Worm (Caenorhabditis elegans) whole organism, midembryonic: ENCODE measurements around the gene srh-223.

Experiments used
- T22C8.4 ChIP-seq: fragments of 200-800 bp; sonication (Bioruptor generic); IDR thresholded peaks from 2 replicates; pipeline ENCODE4 v1.3.6; 2022; ENCODE audit warnings: missing genetic modification characterization, missing compliant biosample characterization
- cog-1 ChIP-seq: sonication (generic microtip); optimal IDR thresholded peaks from 2 replicates; lab custom pipeline; 2016; ENCODE audit warnings: missing genetic modification characterization, missing compliant biosample characterization
- flt-1 ChIP-seq: fragments of 200-800 bp; sonication (Bioruptor generic); IDR thresholded peaks from 2 replicates; pipeline ENCODE4 v1.3.6; 2022; ENCODE audit warnings: missing genetic modification characterization, missing compliant biosample characterization
- klf-2 ChIP-seq: fragments of 200-800 bp; sonication (Bioruptor generic); conservative IDR thresholded peaks from 2 replicates; pipeline ENCODE4 v1.3.6; 2022; ENCODE audit warnings: missing genetic modification reagents, missing genetic modification characterization, missing compliant biosample characterization
- med-1 ChIP-seq: sonication (generic microtip); optimal IDR thresholded peaks from 2 replicates; lab custom pipeline; 2017; ENCODE audit warnings: missing genetic modification characterization, mild to moderate bottlenecking, missing compliant biosample characterization, antibody characterized with exemption, missing genetic modification reagents; ENCODE audit not compliant: insufficient read depth
- ref-1 ChIP-seq: fragments of 200-800 bp; sonication (Bioruptor generic); conservative IDR thresholded peaks from 2 replicates; pipeline ENCODE4 v1.3.6; 2022; ENCODE audit warnings: missing genetic modification reagents, missing genetic modification characterization, missing compliant biosample characterization
- tab-1 ChIP-seq: fragments of 200-800 bp; sonication (Bioruptor generic); IDR thresholded peaks from 2 replicates; pipeline ENCODE4 v1.3.6; 2022; ENCODE audit warnings: missing genetic modification characterization, missing compliant biosample characterization
- ztf-23 ChIP-seq: fragments of 200-800 bp; sonication (Bioruptor generic); IDR thresholded peaks from 2 replicates; pipeline ENCODE4 v1.3.6; 2022; ENCODE audit warnings: missing genetic modification reagents, missing genetic modification characterization, missing compliant biosample characterization
- ztf-29 ChIP-seq: fragments of 200-800 bp; sonication (Bioruptor generic); IDR thresholded peaks from 2 replicates; pipeline ENCODE4 v1.3.6; 2022; ENCODE audit warnings: missing genetic modification reagents, missing genetic modification characterization, missing compliant biosample characterization

Gene srh-223

DNA sequence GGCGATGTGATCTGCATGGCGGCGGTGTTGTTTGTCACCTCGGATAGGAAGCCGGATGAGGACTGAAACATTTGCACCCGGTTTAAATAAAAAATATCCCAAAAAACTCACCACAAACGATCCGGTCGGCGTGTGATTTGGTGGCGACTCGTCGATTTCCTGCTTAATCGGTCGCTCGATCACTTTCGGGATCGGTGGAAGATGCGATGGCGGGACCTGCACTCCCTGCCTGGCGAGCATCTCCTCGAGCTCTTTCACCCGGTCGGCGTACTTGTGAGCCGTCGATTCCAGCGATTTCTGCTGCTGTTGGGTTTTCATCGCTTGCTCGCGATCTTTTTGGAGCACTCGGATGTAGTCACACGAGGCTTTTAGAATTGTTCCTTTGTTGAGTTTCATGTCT is 35.0 kb downstream of the srh-223 start:
- TF ChIP-seq klf-2 (GFP tag; lab: Robert Waterston, UW) = no peak
- TF ChIP-seq tab-1 = no peak
- TF ChIP-seq T22C8.4 (GFP tag; lab: Robert Waterston, UW) = no peak
- no peak for TF ChIP-seq cog-1
- no peak for TF ChIP-seq flt-1
- TF ChIP-seq med-1 (GFP tag; lab: Kevin White, UChicago) = no peak
- no peak for TF ChIP-seq ref-1 (GFP tag; lab: Robert Waterston, UW)

- TF ChIP-seq ref-1 (GFP tag; lab: Robert Waterston, UW) (no peak), tab-1 (no peak), ztf-23 (no peak), cog-1 (no peak), T22C8.4 (GFP tag; lab: Robert Waterston, UW) (no peak), med-1 (GFP tag; lab: Kevin White, UChicago) (no peak), flt-1 (no peak), ztf-29 (GFP tag; lab: Robert Waterston, UW) (no peak), klf-2 (GFP tag; lab: Robert Waterston, UW) (no peak)
Observed at ce11 chrIV:4018692-4019387, 37.1 kb downstream of the srh-223 start.

DNA sequence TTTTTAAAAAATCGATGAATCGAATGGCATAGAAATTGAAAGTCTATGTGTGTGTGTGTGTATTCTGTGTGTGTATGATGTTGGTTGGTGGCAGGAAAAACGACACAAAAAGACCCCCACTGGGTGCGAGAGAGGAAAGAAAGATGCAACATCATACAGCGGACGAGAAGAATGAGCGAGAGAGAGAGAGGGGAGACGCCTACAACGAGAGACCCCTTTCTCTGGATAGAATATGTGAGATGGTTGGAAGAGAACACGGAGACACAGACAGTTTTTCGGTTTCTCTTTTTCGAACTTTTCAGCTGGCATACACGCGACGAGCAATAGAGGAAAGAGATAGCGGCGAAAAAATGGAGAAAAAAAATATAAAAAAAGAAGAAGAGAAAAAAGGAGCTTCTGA is 38.1 kb downstream of the srh-223 start:
- TF ChIP-seq ref-1 (GFP tag; lab: Robert Waterston, UW) = no peak
- peak; percentile 52; the same call in 1 of the 2 replicates for TF ChIP-seq flt-1

ce11 chrIV:4021847-4022780 is 40.4 kb downstream of the srh-223 start:
- TF ChIP-seq ztf-23 (no peak), ref-1 (GFP tag; lab: Robert Waterston, UW) (no peak), klf-2 (GFP tag; lab: Robert Waterston, UW) (no peak), T22C8.4 (GFP tag; lab: Robert Waterston, UW) (no peak), med-1 (GFP tag; lab: Kevin White, UChicago) (no peak), tab-1 (no peak), cog-1 (no peak), flt-1 (no peak), ztf-29 (GFP tag; lab: Robert Waterston, UW) (no peak)

- no peak for TF ChIP-seq T22C8.4 (GFP tag; lab: Robert Waterston, UW)
- TF ChIP-seq cog-1 = no peak
- no peak for TF ChIP-seq klf-2 (GFP tag; lab: Robert Waterston, UW)
Observed at ce11 chrIV:4024159-4025004, 42.7 kb downstream of the srh-223 start.

- TF ChIP-seq tab-1 (no peak), klf-2 (GFP tag; lab: Robert Waterston, UW) (no peak), ref-1 (GFP tag; lab: Robert Waterston, UW) (no peak), ztf-29 (GFP tag; lab: Robert Waterston, UW) (no peak), cog-1 (no peak)
Observed at ce11 chrIV:4025923-4026322, 44.2 kb downstream of the srh-223 start.

- TF ChIP-seq flt-1 (no peak), ztf-29 (GFP tag; lab: Robert Waterston, UW) (no peak), klf-2 (GFP tag; lab: Robert Waterston, UW) (no peak), T22C8.4 (GFP tag; lab: Robert Waterston, UW) (no peak), cog-1 (no peak), ztf-23 (no peak), med-1 (GFP tag; lab: Kevin White, UChicago) (no peak), ref-1 (GFP tag; lab: Robert Waterston, UW) (no peak), tab-1 (no peak)
Observed at ce11 chrIV:4027106-4027888, 45.6 kb downstream of the srh-223 start.

ce11 chrIV:4028177-4028576 is 46.5 kb downstream of the srh-223 start:
- no peak for TF ChIP-seq cog-1
- 0 out of 2 replicates have a peak, but pooled peaks have one; percentile 45 for TF ChIP-seq klf-2 (GFP tag; lab: Robert Waterston, UW)
- peak; percentile 61; the same call in 1 of the 2 replicates for TF ChIP-seq flt-1

- no peak for TF ChIP-seq T22C8.4 (GFP tag; lab: Robert Waterston, UW)
- no peak for TF ChIP-seq tab-1
- TF ChIP-seq med-1 (GFP tag; lab: Kevin White, UChicago) = no peak
- TF ChIP-seq ref-1 (GFP tag; lab: Robert Waterston, UW) = no peak
- TF ChIP-seq ztf-23 = no peak
- no peak for TF ChIP-seq klf-2 (GFP tag; lab: Robert Waterston, UW)
- TF ChIP-seq cog-1 = no peak
Observed at ce11 chrIV:4029288-4029687, 47.6 kb downstream of the srh-223 start.
